Fruit fly (Drosophila melanogaster): Measurements from ENCODE around the gene CG11865.
"Not testable (repeated sequence)": the region's sequence is repeated elsewhere in the genome, so short reads cannot be mapped to it uniquely, and the experiment has no call there.

DNA sequence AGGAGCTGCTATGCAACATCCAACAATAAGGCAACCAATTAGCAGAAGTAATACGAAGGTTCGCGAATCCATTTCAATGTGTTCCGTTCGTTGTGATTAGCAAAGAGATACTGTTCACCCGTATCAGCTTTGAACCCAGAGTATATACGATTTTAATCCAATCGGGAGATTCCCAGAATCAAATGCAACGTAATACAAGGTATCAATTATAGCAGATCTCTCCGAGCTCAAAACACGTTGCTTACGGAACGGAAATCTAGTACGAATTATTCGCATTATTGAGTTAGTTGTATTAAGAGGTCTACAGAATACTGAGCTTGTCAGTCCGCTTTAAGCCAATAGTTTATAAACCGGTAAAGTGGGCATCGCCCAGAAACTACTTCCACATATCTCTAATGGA is 42.6 kb downstream of the CG11865 start, which contains the start of gene CG44141:
- TF ChIP-seq ey (GFP tag; optimal IDR thresholded peaks at IDR 0.05); psq (GFP tag; optimal IDR thresholded peaks at IDR 0.05); Abd-B (GFP tag; optimal IDR thresholded peaks at IDR 0.05); tai (GFP tag; optimal IDR thresholded peaks at IDR 0.05); CrebA (GFP tag; optimal IDR thresholded peaks at IDR 0.05; ENCODE audit: borderline replicate concordance); lola (GFP tag; optimal IDR thresholded peaks at IDR 0.05); foxo (GFP tag; optimal IDR thresholded peaks at IDR 0.05); br (GFP tag; optimal IDR thresholded peaks at IDR 0.05); Sp1 (GFP tag; optimal IDR thresholded peaks at IDR 0.05); woc (GFP tag; optimal IDR thresholded peaks at IDR 0.05); jim (GFP tag; optimal IDR thresholded peaks at IDR 0.05); CG9705 (GFP tag; optimal IDR thresholded peaks at IDR 0.05): not testable (repeated sequence)
